Worm (Caenorhabditis elegans) whole organism, early embryonic: Measurements from ENCODE around the gene T19D2.13.

Experiments used
- B0310.2 ChIP-seq: sonication (generic microtip); optimal IDR thresholded peaks from 2 replicates; lab custom pipeline; 2016; ENCODE audit warnings: mild to moderate bottlenecking, missing genetic modification characterization, missing compliant biosample characterization
- F13C5.2 ChIP-seq: sonication (generic microtip); optimal IDR thresholded peaks from 2 replicates; lab custom pipeline; 2017; ENCODE audit warnings: mild to moderate bottlenecking, missing genetic modification characterization, inconsistent platforms, missing compliant biosample characterization
- ama-1 ChIP-seq: fragments of 150-350 bp; optimal IDR thresholded peaks from 2 replicates; lab custom pipeline; 2014
- ceh-13 ChIP-seq: fragments of 200-800 bp; sonication (Bioruptor generic); optimal IDR thresholded peaks from 2 replicates; lab custom pipeline; 2018; ENCODE audit warnings: mild to moderate bottlenecking, missing genetic modification characterization, missing compliant biosample characterization
- pes-1 ChIP-seq: fragments of 200-800 bp; sonication (Bioruptor generic); IDR thresholded peaks from 2 replicates; pipeline ENCODE4 v1.3.6; 2022; ENCODE audit warnings: missing genetic modification reagents, missing genetic modification characterization, missing compliant biosample characterization
- tra-4 ChIP-seq: sonication (generic microtip); optimal IDR thresholded peaks from 2 replicates; lab custom pipeline; 2017; ENCODE audit warnings: missing genetic modification characterization, missing compliant biosample characterization

DNA sequence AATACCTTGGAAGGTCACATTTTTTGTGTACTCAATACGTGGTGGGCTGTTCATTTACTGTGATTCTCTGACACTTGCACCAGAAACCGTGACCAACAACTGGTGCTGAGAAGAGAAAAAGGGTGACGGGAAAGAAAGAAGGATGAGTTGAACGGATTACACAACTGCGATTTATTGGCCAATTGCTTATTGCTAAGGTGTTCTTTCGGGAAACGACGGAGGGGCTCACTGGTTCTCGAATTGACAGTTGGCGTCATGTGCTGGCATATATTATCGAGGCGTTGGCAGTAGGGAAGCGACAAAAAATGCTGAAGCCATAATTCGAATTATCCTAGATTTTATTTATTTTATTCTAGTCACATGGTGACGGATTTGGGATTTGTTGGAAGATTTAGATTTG lies 32.0 kb upstream of the T19D2.13 start:
- TF ChIP-seq ceh-13 (no peak), tra-4 (tag; lab: Kevin White, UChicago) (no peak), F13C5.2 (tag; lab: Kevin White, UChicago) (no peak), ama-1 (lab: Kevin White, UChicago) (no peak), B0310.2 (tag; lab: Kevin White, UChicago) (no peak), pes-1 (GFP tag; lab: Robert Waterston, UW) (no peak)
